Fruit fly (Drosophila melanogaster): Measurements from ENCODE around the gene eRF1.

eRF1 gene

dm6 chr3L:20299110-20299509 lies 49.0 kb upstream of the eRF1 start, which contains the start of gene SCCRO4:
TSS of gene SCCRO4 (plus strand) at chr3L:20299410.
- no peak for TF ChIP-seq otp (GFP tag; IDR thresholded peaks at IDR 0.05)
- no peak for TF ChIP-seq Gug (GFP tag; IDR thresholded peaks at IDR 0.05)
- no peak for TF ChIP-seq CG43689 (GFP tag; IDR thresholded peaks at IDR 0.05)
- TF ChIP-seq Doc2 (GFP tag; IDR thresholded peaks at IDR 0.05): no peak
- no peak for TF ChIP-seq CG2199 (GFP tag; IDR thresholded peaks at IDR 0.05)
- TF ChIP-seq CG15073 (GFP tag; optimal IDR thresholded peaks at IDR 0.05): no peak
- TF ChIP-seq dpn (GFP tag; optimal IDR thresholded peaks at IDR 0.05): no peak
- TF ChIP-seq tio (GFP tag; optimal IDR thresholded peaks at IDR 0.05): no peak
- TF ChIP-seq stwl (tag; optimal IDR thresholded peaks at IDR 0.05): no peak
- TF ChIP-seq unpg (GFP tag; optimal IDR thresholded peaks at IDR 0.05): no peak

- no peak for TF ChIP-seq pan (optimal IDR thresholded peaks at IDR 0.05)
- peak in 1 of 2 experiments; percentile 81 for TF ChIP-seq pan (GFP tag; optimal IDR thresholded peaks at IDR 0.05 in 1 of 2, IDR thresholded peaks at IDR 0.05 in 1 of 2)
- TF ChIP-seq CrebB (tag; optimal IDR thresholded peaks at IDR 0.05): no peak
- TF ChIP-seq CG31224 (GFP tag; IDR thresholded peaks at IDR 0.05): peak; percentile 67
- TF ChIP-seq gsb (GFP tag; IDR thresholded peaks at IDR 0.05): no peak
- TF ChIP-seq Hmr (GFP tag; optimal IDR thresholded peaks at IDR 0.05): peak; percentile 81
- TF ChIP-seq CG9876 (GFP tag; optimal IDR thresholded peaks at IDR 0.05): peak; percentile 53
- TF ChIP-seq MBD-R2 (GFP tag; IDR thresholded peaks at IDR 0.05): peak; percentile 90
- TF ChIP-seq CG10366 (GFP tag; IDR thresholded peaks at IDR 0.05): peak; percentile 78
- TF ChIP-seq run (tag; optimal IDR thresholded peaks at IDR 0.05): no peak
- peak; percentile 28 for TF ChIP-seq CG4282 (GFP tag; optimal IDR thresholded peaks at IDR 0.05)
- TF ChIP-seq ATbp (GFP tag; optimal IDR thresholded peaks at IDR 0.05): peak; percentile 35
- no peak for TF ChIP-seq Doc2 (GFP tag; IDR thresholded peaks at IDR 0.05)
- TF ChIP-seq Antp (GFP tag; optimal IDR thresholded peaks at IDR 0.05): peak; percentile 61
- peak; percentile 95 for TF ChIP-seq Bgb (GFP tag; IDR thresholded peaks at IDR 0.05; ENCODE audit: partially characterized antibody)
- peak; percentile 81 for TF ChIP-seq NfI (GFP tag; optimal IDR thresholded peaks at IDR 0.05)
- TF ChIP-seq CG9215 (GFP tag; IDR thresholded peaks at IDR 0.05): peak; percentile 84
- TF ChIP-seq CG13894 (tag; optimal IDR thresholded peaks at IDR 0.05): peak; percentile 60
- peak; percentile 56; the same call in 1 of the 2 replicates for TF ChIP-seq danr (GFP tag; IDR thresholded peaks at IDR 0.05)
- peak; percentile 72 for TF ChIP-seq twi (tag; optimal IDR thresholded peaks at IDR 0.05)
- TF ChIP-seq scrt (GFP tag; optimal IDR thresholded peaks at IDR 0.05): no peak
- peak; percentile 22 for TF ChIP-seq CG2875 (GFP tag; optimal IDR thresholded peaks at IDR 0.05)
- peak; percentile 50 for TF ChIP-seq pum (GFP tag; optimal IDR thresholded peaks at IDR 0.05)
- peak; percentile 89 for TF ChIP-seq lilli (GFP tag; optimal IDR thresholded peaks at IDR 0.05)
- TF ChIP-seq CG11696 (GFP tag; IDR thresholded peaks at IDR 0.05): peak; percentile 20; the same call in 1 of the 2 replicates
- no peak for TF ChIP-seq Lim3 (GFP tag; IDR thresholded peaks at IDR 0.05)
- TF ChIP-seq aop (GFP tag; IDR thresholded peaks at IDR 0.05): no peak
- no peak for TF ChIP-seq ac (GFP tag; optimal IDR thresholded peaks at IDR 0.05)
- no peak for TF ChIP-seq bowl (GFP tag; IDR thresholded peaks at IDR 0.05)
- no peak for TF ChIP-seq yki (optimal IDR thresholded peaks at IDR 0.05)
- no peak for TF ChIP-seq MTF-1 (GFP tag; optimal IDR thresholded peaks at IDR 0.05; ENCODE audit: borderline replicate concordance)
- TF ChIP-seq CG12155 (GFP tag; optimal IDR thresholded peaks at IDR 0.05): peak; percentile 85
- peak; percentile 81 for TF ChIP-seq tgo (GFP tag; IDR thresholded peaks at IDR 0.05)
- peak; percentile 39 for TF ChIP-seq CG10431 (GFP tag; optimal IDR thresholded peaks at IDR 0.05)
- peak; percentile 76 for TF ChIP-seq chm (GFP tag; IDR thresholded peaks at IDR 0.05)
- peak; percentile 90 for TF ChIP-seq Abd-B (GFP tag; optimal IDR thresholded peaks at IDR 0.05)
- TF ChIP-seq vvl (GFP tag; IDR thresholded peaks at IDR 0.05): peak; percentile 92
- TF ChIP-seq CG13296 (GFP tag; optimal IDR thresholded peaks at IDR 0.05): peak; percentile 59
- TF ChIP-seq CG10565 (GFP tag; optimal IDR thresholded peaks at IDR 0.05): no peak
- TF ChIP-seq emc (GFP tag; optimal IDR thresholded peaks at IDR 0.05): no peak
- no peak for TF ChIP-seq CG7745 (tag; optimal IDR thresholded peaks at IDR 0.05)
- peak; percentile 54; the same call in 2 of the 3 replicates for TF ChIP-seq Optix (GFP tag; IDR thresholded peaks at IDR 0.05)
Observed at dm6 chr3L:20302081-20302630, 46.0 kb upstream of the eRF1 start, which contains the start of gene Pex23. TSS of gene Pex23 (minus strand) at chr3L:20302141.

All from whole organism, embryonic.